Worm (Caenorhabditis elegans) whole organism, young adult: ENCODE measurements around the gene mcm-10.

ENCODE experiments used
- C06A6.2 ChIP-seq: fragments of 200-800 bp; sonication (Bioruptor generic); conservative IDR thresholded peaks from 2 replicates; pipeline ENCODE4 v1.3.6; 2022; ENCODE audit warnings: missing genetic modification characterization, missing compliant biosample characterization
- D2030.7 ChIP-seq: fragments of 200-800 bp; sonication (Bioruptor generic); IDR thresholded peaks from 2 replicates; pipeline ENCODE4 v1.3.6; 2022; ENCODE audit warnings: missing genetic modification reagents, missing genetic modification characterization, missing compliant biosample characterization
- F22D6.2 ChIP-seq: sonication (generic microtip); optimal IDR thresholded peaks from 2 replicates; lab custom pipeline; 2016; ENCODE audit warnings: mild to moderate bottlenecking, missing genetic modification characterization, missing compliant biosample characterization
- F33H1.4 ChIP-seq: fragments of 200-800 bp; sonication (Bioruptor generic); IDR thresholded peaks from 2 replicates; pipeline ENCODE4 v1.3.6; 2022; ENCODE audit warnings: missing genetic modification reagents, missing genetic modification characterization, missing compliant biosample characterization
- F37B4.10 ChIP-seq: fragments of 200-800 bp; sonication (Bioruptor generic); IDR thresholded peaks from 2 replicates; pipeline ENCODE4 v1.3.6; 2022; ENCODE audit warnings: missing genetic modification characterization, missing compliant biosample characterization
- F57A8.1 ChIP-seq: fragments of 200-800 bp; sonication (Bioruptor generic); optimal IDR thresholded peaks from 2 replicates; lab custom pipeline; 2018; ENCODE audit warnings: mild to moderate bottlenecking, missing genetic modification characterization, moderate library complexity, missing compliant biosample characterization
- T26A5.8 ChIP-seq: sonication (generic microtip); optimal IDR thresholded peaks from 2 replicates; lab custom pipeline; 2016; ENCODE audit warnings: missing genetic modification characterization, missing compliant biosample characterization
- Y53G8AR.9 ChIP-seq: fragments of 200-800 bp; sonication (Bioruptor generic); conservative IDR thresholded peaks from 2 replicates; pipeline ENCODE4 v1.3.6; 2022; ENCODE audit warnings: missing genetic modification reagents, missing genetic modification characterization, missing compliant biosample characterization
- Y56A3A.18 ChIP-seq: fragments of 200-800 bp; sonication (Bioruptor generic); IDR thresholded peaks from 2 replicates; pipeline ENCODE4 v1.3.6; 2022; ENCODE audit warnings: missing genetic modification reagents, missing genetic modification characterization, missing compliant biosample characterization
- Y67H2A.10 ChIP-seq: fragments of 200-800 bp; sonication (Bioruptor generic); conservative IDR thresholded peaks from 2 replicates; pipeline ENCODE4 v1.3.6; 2022; ENCODE audit warnings: missing genetic modification reagents, missing genetic modification characterization, missing compliant biosample characterization
- Y79H2A.3 ChIP-seq: fragments of 200-800 bp; sonication (Bioruptor generic); conservative IDR thresholded peaks from 2 replicates; pipeline ENCODE4 v1.3.6; 2022; ENCODE audit warnings: missing genetic modification reagents, missing genetic modification characterization, missing compliant biosample characterization
- aptf-2 ChIP-seq: fragments of 200-800 bp; sonication (Bioruptor generic); conservative IDR thresholded peaks from 2 replicates; pipeline ENCODE4 v1.3.6; 2022; ENCODE audit warnings: missing genetic modification reagents, missing genetic modification characterization, missing compliant biosample characterization
- attf-3 ChIP-seq: fragments of 200-800 bp; sonication (Bioruptor generic); conservative IDR thresholded peaks from 2 replicates; pipeline ENCODE4 v1.3.6; 2022; ENCODE audit warnings: missing genetic modification reagents, missing genetic modification characterization, missing compliant biosample characterization
- attf-5 ChIP-seq: fragments of 200-800 bp; sonication (Bioruptor generic); optimal IDR thresholded peaks from 2 replicates; lab custom pipeline; 2018; ENCODE audit warnings: mild to moderate bottlenecking, missing genetic modification characterization, missing compliant biosample characterization
- bed-1 ChIP-seq: fragments of 200-800 bp; sonication (Bioruptor generic); IDR thresholded peaks from 2 replicates; pipeline ENCODE4 v1.3.6; 2022; ENCODE audit warnings: missing genetic modification reagents, missing genetic modification characterization, missing compliant biosample characterization
- bed-2 ChIP-seq: fragments of 200-800 bp; sonication (Bioruptor generic); IDR thresholded peaks from 2 replicates; pipeline ENCODE4 v1.3.6; 2022; ENCODE audit warnings: missing genetic modification reagents, missing genetic modification characterization, missing compliant biosample characterization
- cebp-1 ChIP-seq, 2 experiments: fragments of 200-800 bp in 1 of 2; sonication (Bioruptor generic) in 1 of 2; sonication (generic microtip) in 1 of 2; IDR thresholded peaks in 1 of 2; optimal IDR thresholded peaks in 1 of 2; 2 replicates each; pipeline versions ENCODE4 v1.3.6 to Lab custom; 2017 to 2022; ENCODE audit warnings: missing compliant biosample characterization in 2 of 2, missing genetic modification characterization in 2 of 2, mild to moderate bottlenecking in 1 of 2, missing genetic modification reagents in 1 of 2, moderate library complexity in 1 of 2
- die-1 ChIP-seq: sonication (generic microtip); optimal IDR thresholded peaks from 2 replicates; lab custom pipeline; 2016; ENCODE audit warnings: missing genotype, mild to moderate bottlenecking, missing genetic modification characterization, missing compliant biosample characterization
- dox-1 ChIP-seq: fragments of 200-800 bp; sonication (Bioruptor generic); IDR thresholded peaks from 2 replicates; pipeline ENCODE4 v1.3.6; 2022; ENCODE audit warnings: missing genetic modification reagents, missing genetic modification characterization, missing compliant biosample characterization
- egl-18 ChIP-seq: fragments of 200-800 bp; sonication (Bioruptor generic); IDR thresholded peaks from 2 replicates; pipeline ENCODE4 v1.3.6; 2022; ENCODE audit warnings: missing genetic modification reagents, missing genetic modification characterization, missing compliant biosample characterization
- hsf-1 ChIP-seq: fragments of 200-800 bp; sonication (Bioruptor generic); IDR thresholded peaks from 2 replicates; pipeline ENCODE4 v1.3.6; 2022; ENCODE audit warnings: missing genetic modification reagents, missing genetic modification characterization, missing compliant biosample characterization
- lag-1 ChIP-seq: fragments of 200-800 bp; sonication (Bioruptor generic); IDR thresholded peaks from 2 replicates; pipeline ENCODE4 v1.3.6; 2022; ENCODE audit warnings: missing genetic modification reagents, missing genetic modification characterization, missing compliant biosample characterization
- let-607 ChIP-seq, 2 experiments: fragments of 200-800 bp in 1 of 2; sonication (Bioruptor generic) in 1 of 2; sonication (generic microtip) in 1 of 2; optimal IDR thresholded peaks; 2 replicates each; lab custom pipeline; 2016 to 2018; ENCODE audit warnings: mild to moderate bottlenecking in 2 of 2, missing compliant biosample characterization in 2 of 2, missing genetic modification characterization in 2 of 2, moderate library complexity in 2 of 2, missing genotype in 1 of 2
- lin-35 ChIP-seq, 3 experiments: fragments of 150-350 bp in 2 of 3; sonication (generic microtip) in 1 of 3; optimal IDR thresholded peaks; 2 replicates each; lab custom pipeline; 2014 to 2018; ENCODE audit warnings: missing biosample characterization in 3 of 3, missing genetic modification characterization in 3 of 3, missing genetic modification reagents in 3 of 3
- lin-54 ChIP-seq: fragments of 200-800 bp; sonication (Bioruptor generic); optimal IDR thresholded peaks from 2 replicates; lab custom pipeline; 2018; ENCODE audit warnings: mild to moderate bottlenecking, missing genetic modification characterization, missing compliant biosample characterization
- lir-1 ChIP-seq: fragments of 200-800 bp; sonication (Bioruptor generic); conservative IDR thresholded peaks from 2 replicates; pipeline ENCODE4 v1.3.6; 2022; ENCODE audit warnings: missing genetic modification reagents, missing genetic modification characterization, missing compliant biosample characterization
- madf-10 ChIP-seq: sonication (generic microtip); optimal IDR thresholded peaks from 2 replicates; lab custom pipeline; 2016; ENCODE audit warnings: mild to moderate bottlenecking, missing genetic modification characterization, missing compliant biosample characterization
- madf-6 ChIP-seq: fragments of 200-800 bp; sonication (Bioruptor generic); IDR thresholded peaks from 2 replicates; pipeline ENCODE4 v1.3.6; 2022; ENCODE audit warnings: missing genetic modification reagents, missing genetic modification characterization, missing compliant biosample characterization
- madf-8 ChIP-seq: fragments of 200-800 bp; sonication (Bioruptor generic); conservative IDR thresholded peaks from 2 replicates; pipeline ENCODE4 v1.3.6; 2022; ENCODE audit warnings: missing genetic modification reagents, missing genetic modification characterization, missing compliant biosample characterization
- nfya-1 ChIP-seq: sonication (generic microtip); optimal IDR thresholded peaks from 2 replicates; lab custom pipeline; 2017; ENCODE audit warnings: antibody characterized with exemption, missing compliant biosample characterization, missing genetic modification characterization, borderline replicate concordance; ENCODE audit not compliant: insufficient read depth
- pha-4 ChIP-seq: fragments of 150-350 bp; sonication (generic microtip); optimal IDR thresholded peaks from 2 replicates; lab custom pipeline; 2014; ENCODE audit warnings: missing biosample characterization, missing genetic modification reagents, missing genetic modification characterization
- rec-8 ChIP-seq, 2 experiments: sonication (generic microtip); optimal IDR thresholded peaks; 2 replicates each; lab custom pipeline; 2016; ENCODE audit warnings: mild to moderate bottlenecking in 2 of 2, missing genetic modification characterization in 2 of 2, missing genetic modification reagents in 2 of 2, missing genotype in 2 of 2, missing biosample characterization in 1 of 2, missing compliant biosample characterization in 1 of 2, moderate library complexity in 1 of 2
- sea-2 ChIP-seq: fragments of 200-800 bp; sonication (Bioruptor generic); IDR thresholded peaks from 2 replicates; pipeline ENCODE4 v1.3.6; 2022; ENCODE audit warnings: missing genetic modification characterization, missing compliant biosample characterization
- snpc-1.1 ChIP-seq: sonication (generic microtip); optimal IDR thresholded peaks from 2 replicates; lab custom pipeline; 2017; ENCODE audit warnings: missing genetic modification characterization, mild to moderate bottlenecking, missing compliant biosample characterization, antibody characterized with exemption, moderate library complexity, missing genotype, missing genetic modification reagents; ENCODE audit not compliant: insufficient read depth
- somi-1 ChIP-seq: fragments of 200-800 bp; sonication (Bioruptor generic); optimal IDR thresholded peaks from 2 replicates; lab custom pipeline; 2018; ENCODE audit warnings: mild to moderate bottlenecking, missing genetic modification characterization, missing compliant biosample characterization
- tlf-1 ChIP-seq: fragments of 200-800 bp; sonication (Bioruptor generic); optimal IDR thresholded peaks from 2 replicates; lab custom pipeline; 2018; ENCODE audit warnings: mild to moderate bottlenecking, missing genetic modification characterization, missing compliant biosample characterization
- xnd-1 ChIP-seq: sonication (generic microtip); optimal IDR thresholded peaks from 2 replicates; lab custom pipeline; 2016; ENCODE audit warnings: missing genotype, missing genetic modification reagents, missing genetic modification characterization, missing compliant biosample characterization
- ztf-18 ChIP-seq: sonication (generic microtip); optimal IDR thresholded peaks from 2 replicates; lab custom pipeline; 2016; ENCODE audit warnings: missing genotype, mild to moderate bottlenecking, missing genetic modification characterization, missing compliant biosample characterization
- ztf-26 ChIP-seq: sonication (generic microtip); optimal IDR thresholded peaks from 2 replicates; lab custom pipeline; 2017; ENCODE audit warnings: missing genetic modification characterization, missing compliant biosample characterization
- ztf-28 ChIP-seq: fragments of 200-800 bp; sonication (Bioruptor generic); IDR thresholded peaks from 2 replicates; pipeline ENCODE4 v1.3.6; 2022; ENCODE audit warnings: missing genetic modification reagents, missing genetic modification characterization, missing compliant biosample characterization
- ztf-6 ChIP-seq: fragments of 200-800 bp; sonication (Bioruptor generic); IDR thresholded peaks from 2 replicates; pipeline ENCODE4 v1.3.6; 2022; ENCODE audit warnings: missing genetic modification reagents, missing genetic modification characterization, missing compliant biosample characterization

mcm-10 gene

DNA sequence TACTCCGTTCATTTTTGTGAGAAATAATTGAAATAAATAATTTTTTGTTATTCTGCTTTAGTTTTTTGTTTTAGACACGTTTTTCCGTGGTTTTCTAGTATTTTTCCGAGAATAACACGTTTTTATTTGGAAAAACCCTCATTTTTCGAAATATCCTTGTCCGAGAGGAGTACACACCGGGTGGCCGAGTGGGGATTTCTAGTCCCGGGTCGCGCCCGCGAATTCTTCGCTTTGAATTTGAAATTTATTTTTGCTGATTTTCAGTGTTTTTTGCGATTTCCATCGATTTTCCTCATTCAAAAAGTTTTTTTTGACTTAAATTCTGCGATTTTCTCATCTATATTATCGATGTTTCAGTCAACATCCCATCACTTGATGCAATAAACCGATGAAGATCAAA, 26.8 kb upstream of the mcm-10 start, which contains the start of the genes gly-9, mib-1 and smc-3 (continued):
- TF ChIP-seq aptf-2 (GFP tag; lab: Robert Waterston, UW): peak; percentile 69; the same call in 1 of the 2 replicates
- no peak for TF ChIP-seq F57A8.1 (GFP tag; lab: Kevin White, UChicago)
- TF ChIP-seq C06A6.2: no peak
- no peak for TF ChIP-seq Y56A3A.18
- no peak for TF ChIP-seq attf-5 (GFP tag; lab: Kevin White, UChicago)
- no peak for TF ChIP-seq ztf-18
- TF ChIP-seq dox-1 (GFP tag; lab: Robert Waterston, UW): peak; percentile 74
- TF ChIP-seq T26A5.8 (tag; lab: Kevin White, UChicago): no peak
- TF ChIP-seq madf-10: peak; percentile 84
- TF ChIP-seq lin-35 (GFP tag; optimal IDR thresholded peaks at IDR 0.05; lab: Kevin White, UChicago): peak in 1 of 3 experiments; percentile 17
- no peak for TF ChIP-seq tlf-1 (GFP tag; lab: Kevin White, UChicago)
- TF ChIP-seq lag-1 (GFP tag; lab: Robert Waterston, UW): no peak
- TF ChIP-seq lir-1 (GFP tag; lab: Robert Waterston, UW): 0 out of 2 replicates have a peak, but pooled peaks have one; percentile 25
- TF ChIP-seq die-1 (tag; lab: Kevin White, UChicago): no peak
- TF ChIP-seq bed-1 (GFP tag; lab: Robert Waterston, UW): no peak
- no peak for TF ChIP-seq pha-4 (tag; lab: Kevin White, UChicago)
- TF ChIP-seq ztf-6 (GFP tag; lab: Robert Waterston, UW): 0 out of 2 replicates have a peak, but pooled peaks have one; percentile 16
- TF ChIP-seq let-607 (tag; optimal IDR thresholded peaks at IDR 0.05; lab: Kevin White, UChicago): no peak
- peak; percentile 76; the same call in 1 of the 2 replicates for TF ChIP-seq ztf-28
- TF ChIP-seq snpc-1.1 (tag; lab: Kevin White, UChicago): no peak
- no peak for TF ChIP-seq sea-2 (GFP tag; lab: Robert Waterston, UW)
- TF ChIP-seq cebp-1 (GFP tag; IDR thresholded peaks at IDR 0.05; lab: Robert Waterston, UW): no peak
- TF ChIP-seq cebp-1 (tag; optimal IDR thresholded peaks at IDR 0.05; lab: Kevin White, UChicago): peak; percentile 52
- 0 out of 2 replicates have a peak, but pooled peaks have one; percentile 7 for TF ChIP-seq attf-3 (GFP tag; lab: Robert Waterston, UW)
- TF ChIP-seq bed-2 (GFP tag; lab: Robert Waterston, UW): peak; percentile 48; the same call in 1 of the 2 replicates
- peak; percentile 64 for TF ChIP-seq madf-8
- no peak for TF ChIP-seq F37B4.10 (GFP tag; lab: Robert Waterston, UW)
- no peak for TF ChIP-seq F22D6.2 (tag; lab: Kevin White, UChicago)
- peak in 1 of 2 experiments; percentile 37 for TF ChIP-seq rec-8 (tag; optimal IDR thresholded peaks at IDR 0.05; lab: Kevin White, UChicago)
- peak; percentile 60 for TF ChIP-seq F33H1.4 (GFP tag; lab: Robert Waterston, UW)
- TF ChIP-seq somi-1 (GFP tag; lab: Kevin White, UChicago): no peak
- TF ChIP-seq D2030.7 (GFP tag; lab: Robert Waterston, UW): peak; percentile 59
- no peak for TF ChIP-seq ztf-26 (tag; lab: Kevin White, UChicago)
- TF ChIP-seq Y67H2A.10: 0 out of 2 replicates have a peak, but pooled peaks have one; percentile 8
- no peak for TF ChIP-seq hsf-1 (GFP tag; lab: Robert Waterston, UW)
- no peak for TF ChIP-seq nfya-1 (tag; lab: Kevin White, UChicago)
- 0 out of 2 replicates have a peak, but pooled peaks have one; percentile 21 for TF ChIP-seq Y79H2A.3 (GFP tag; lab: Robert Waterston, UW)
- peak; percentile 3 for TF ChIP-seq xnd-1
- no peak for TF ChIP-seq Y53G8AR.9 (GFP tag; lab: Robert Waterston, UW)
- peak; percentile 87 for TF ChIP-seq lin-54 (GFP tag; lab: Kevin White, UChicago)
- peak; percentile 81 for TF ChIP-seq madf-6 (GFP tag; lab: Robert Waterston, UW)
- TF ChIP-seq egl-18 (GFP tag; lab: Robert Waterston, UW): no peak
- TF ChIP-seq, all 124 proteins: peak for 33
